Fruit fly (Drosophila melanogaster) whole organism, prepupa: ENCODE data around the gene DNAlig3.

ENCODE experiments used
- CG10631 ChIP-seq: fragments of 200-800 bp; sonication (Bioruptor generic); optimal IDR thresholded peaks from 2 replicates; lab custom pipeline; 2016; ENCODE audit warnings: missing biosample characterization, missing genetic modification characterization
- CG10669 ChIP-seq: fragments of 200-800 bp; sonication (Bioruptor generic); optimal IDR thresholded peaks from 3 replicates; lab custom pipeline; 2018; ENCODE audit warnings: missing biosample characterization, mild to moderate bottlenecking, missing genetic modification characterization, moderate library complexity
- CG15336 ChIP-seq: fragments of 200-800 bp; sonication (Bioruptor generic); IDR thresholded peaks from 2 replicates; pipeline ENCODE4 v1.3.6; 2022; ENCODE audit warnings: missing biosample characterization, missing genetic modification characterization
- CG31627 ChIP-seq: fragments of 200-800 bp; sonication (Bioruptor generic); optimal IDR thresholded peaks from 3 replicates; lab custom pipeline; 2016; ENCODE audit warnings: missing biosample characterization, missing genetic modification characterization
- CG4318 ChIP-seq: fragments of 200-800 bp; sonication (Bioruptor generic); optimal IDR thresholded peaks from 3 replicates; lab custom pipeline; 2017; ENCODE audit warnings: missing biosample characterization, mild to moderate bottlenecking, missing genetic modification characterization
- CG6163 ChIP-seq: fragments of 200-800 bp; sonication (Bioruptor generic); IDR thresholded peaks from 3 replicates; pipeline ENCODE4 v1.3.6; 2022; ENCODE audit warnings: missing biosample characterization, missing genetic modification characterization
- CG6276 ChIP-seq: fragments of 200-800 bp; sonication (Bioruptor generic); optimal IDR thresholded peaks from 2 replicates; lab custom pipeline; 2017; ENCODE audit warnings: missing biosample characterization, mild to moderate bottlenecking, missing genetic modification characterization
- CG6792 ChIP-seq: fragments of 200-800 bp; sonication (Bioruptor generic); optimal IDR thresholded peaks from 3 replicates; lab custom pipeline; 2016; ENCODE audit warnings: missing biosample characterization, missing genetic modification characterization
- CG7368 ChIP-seq: fragments of 200-800 bp; sonication (Bioruptor generic); optimal IDR thresholded peaks from 3 replicates; lab custom pipeline; 2016; ENCODE audit warnings: missing biosample characterization, missing genetic modification characterization
- CG8119 ChIP-seq: fragments of 200-800 bp; sonication (Bioruptor generic); IDR thresholded peaks from 3 replicates; pipeline ENCODE4 v1.3.6; 2022; ENCODE audit warnings: missing biosample characterization, missing genetic modification characterization
- Eip75B ChIP-seq: fragments of 200-800 bp; sonication (Bioruptor generic); optimal IDR thresholded peaks from 3 replicates; lab custom pipeline; 2016; ENCODE audit warnings: missing biosample characterization, missing genetic modification characterization
- Eip78C ChIP-seq: fragments of 200-800 bp; sonication (Bioruptor generic); peaks from one replicate; lab custom pipeline; 2016; ENCODE audit warnings: missing biosample characterization, missing genetic modification characterization
- Eip93F ChIP-seq: fragments of 200-800 bp; sonication (Bioruptor generic); optimal IDR thresholded peaks from 2 replicates; lab custom pipeline; 2016; ENCODE audit warnings: missing biosample characterization, mild to moderate bottlenecking, missing genetic modification characterization
- Gug ChIP-seq: fragments of 200-800 bp; sonication (Bioruptor generic); IDR thresholded peaks from 2 replicates; pipeline ENCODE4 v1.3.6; 2022; ENCODE audit warnings: missing biosample characterization, missing genetic modification characterization
- Hr38 ChIP-seq: sonication (Bioruptor generic); optimal IDR thresholded peaks from 2 replicates; lab custom pipeline; 2016; ENCODE audit warnings: missing biosample characterization, missing genetic modification characterization
- Met ChIP-seq: fragments of 200-800 bp; sonication (Bioruptor generic); optimal IDR thresholded peaks from 3 replicates; lab custom pipeline; 2016; ENCODE audit warnings: missing biosample characterization, missing genetic modification characterization
- Smox ChIP-seq: fragments of 200-800 bp; sonication (Bioruptor generic); optimal IDR thresholded peaks from 3 replicates; lab custom pipeline; 2016; ENCODE audit warnings: missing biosample characterization, missing genetic modification characterization
- Sox15 ChIP-seq: fragments of 200-800 bp; sonication (Bioruptor generic); optimal IDR thresholded peaks from 3 replicates; lab custom pipeline; 2016; ENCODE audit warnings: missing biosample characterization, missing genetic modification characterization
- achi ChIP-seq: fragments of 200-800 bp; sonication (Bioruptor generic); optimal IDR thresholded peaks from 3 replicates; lab custom pipeline; 2016; ENCODE audit warnings: missing biosample characterization, missing genetic modification characterization
- acj6 ChIP-seq: fragments of 200-800 bp; sonication (Bioruptor generic); optimal IDR thresholded peaks from 3 replicates; lab custom pipeline; 2016; ENCODE audit warnings: missing biosample characterization, missing genetic modification characterization
- cyc ChIP-seq: fragments of 200-800 bp; sonication (Bioruptor generic); optimal IDR thresholded peaks from 3 replicates; lab custom pipeline; 2016; ENCODE audit warnings: missing biosample characterization, missing genetic modification characterization
- eg ChIP-seq: fragments of 200-800 bp; sonication (Bioruptor generic); IDR thresholded peaks from 3 replicates; pipeline ENCODE4 v1.3.6; 2022; ENCODE audit warnings: missing biosample characterization, missing genetic modification characterization
- esn ChIP-seq: fragments of 200-800 bp; sonication (Bioruptor generic); optimal IDR thresholded peaks from 2 replicates; lab custom pipeline; 2016; ENCODE audit warnings: missing biosample characterization, mild to moderate bottlenecking, missing genetic modification characterization, moderate library complexity
- fd59A ChIP-seq: fragments of 200-800 bp; sonication (Bioruptor generic); optimal IDR thresholded peaks from 2 replicates; lab custom pipeline; 2017; ENCODE audit warnings: missing biosample characterization, mild to moderate bottlenecking, missing genetic modification characterization, missing genetic modification reagents
- fkh ChIP-seq: fragments of 200-800 bp; sonication (Bioruptor generic); optimal IDR thresholded peaks from 3 replicates; lab custom pipeline; 2017; ENCODE audit warnings: missing biosample characterization, mild to moderate bottlenecking, missing genetic modification characterization, moderate library complexity
- net ChIP-seq: fragments of 200-800 bp; sonication (Bioruptor generic); optimal IDR thresholded peaks from 3 replicates; lab custom pipeline; 2016; ENCODE audit warnings: missing biosample characterization, missing genetic modification characterization
- pdm3 ChIP-seq: fragments of 200-800 bp; sonication (Bioruptor generic); optimal IDR thresholded peaks from 3 replicates; lab custom pipeline; 2016; ENCODE audit warnings: missing biosample characterization, missing genetic modification characterization
- salr ChIP-seq, 2 experiments: fragments of 200-800 bp; sonication (Bioruptor generic); optimal IDR thresholded peaks; 3 replicates each; lab custom pipeline; 2016 to 2018; ENCODE audit warnings: missing biosample characterization in 2 of 2, missing genetic modification characterization in 2 of 2, mild to moderate bottlenecking in 1 of 2
- spab ChIP-seq: fragments of 200-800 bp; sonication (Bioruptor generic); optimal IDR thresholded peaks from 2 replicates; lab custom pipeline; 2017; ENCODE audit warnings: missing biosample characterization, mild to moderate bottlenecking, missing genetic modification characterization, missing genetic modification reagents
- svp ChIP-seq: fragments of 200-800 bp; sonication (Bioruptor generic); peaks from one replicate; lab custom pipeline; 2016; ENCODE audit warnings: missing biosample characterization, missing genetic modification characterization
- vri ChIP-seq: fragments of 200-800 bp; sonication (Bioruptor generic); optimal IDR thresholded peaks from 3 replicates; lab custom pipeline; 2016; ENCODE audit warnings: missing biosample characterization, mild to moderate bottlenecking, missing genetic modification characterization

The DNAlig3 gene

dm6 chr3R:12369135-12369792, 32.4 kb downstream of the DNAlig3 start, which contains the start of gene GstD1 (continued):
- TF ChIP-seq Eip93F (GFP tag; lab: Kevin White, UChicago) = no peak
- peak; percentile 76 for TF ChIP-seq CG15336
- peak; percentile 36 for TF ChIP-seq Smox (GFP tag; lab: Kevin White, UChicago)
- TF ChIP-seq Eip75B (GFP tag; lab: Kevin White, UChicago) = peak; percentile 35
- TF ChIP-seq eg = peak; percentile 75
- peak; percentile 62 for TF ChIP-seq fkh (GFP tag; lab: Kevin White, UChicago)
- TF ChIP-seq CG6792 (GFP tag; lab: Kevin White, UChicago) = peak; percentile 21
- peak; percentile 59 for TF ChIP-seq fd59A (GFP tag; lab: Kevin White, UChicago)
- peak; percentile 77 for TF ChIP-seq CG6276

DNA sequence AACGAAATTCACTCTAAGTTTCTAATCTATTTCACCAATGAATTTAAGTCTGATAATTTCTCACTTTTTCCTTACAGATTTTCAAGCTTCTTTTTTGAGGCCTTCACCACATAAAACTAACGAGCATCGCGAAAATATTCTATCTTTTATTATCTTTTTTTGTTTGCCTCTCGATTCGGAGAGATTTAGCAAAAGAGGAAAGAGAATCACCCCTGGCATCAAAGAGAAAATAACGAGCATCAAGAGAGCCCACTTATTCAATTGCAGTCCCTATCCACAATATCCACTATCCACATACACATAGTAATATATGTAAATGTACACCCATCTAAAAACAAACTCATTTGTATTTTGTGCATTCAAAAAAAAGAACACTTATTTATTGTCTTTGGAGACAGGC, 34.2 kb downstream of the DNAlig3 start, which contains the start of gene GstD9:
Gene GstD9 (minus strand): TSS at position 101 of the 400 bp plus-strand sequence.
- no peak for TF ChIP-seq Sox15 (GFP tag; lab: Kevin White, UChicago)
- no peak for TF ChIP-seq CG4318
- peak; percentile 41 for TF ChIP-seq Eip78C (GFP tag; lab: Kevin White, UChicago)

DNA sequence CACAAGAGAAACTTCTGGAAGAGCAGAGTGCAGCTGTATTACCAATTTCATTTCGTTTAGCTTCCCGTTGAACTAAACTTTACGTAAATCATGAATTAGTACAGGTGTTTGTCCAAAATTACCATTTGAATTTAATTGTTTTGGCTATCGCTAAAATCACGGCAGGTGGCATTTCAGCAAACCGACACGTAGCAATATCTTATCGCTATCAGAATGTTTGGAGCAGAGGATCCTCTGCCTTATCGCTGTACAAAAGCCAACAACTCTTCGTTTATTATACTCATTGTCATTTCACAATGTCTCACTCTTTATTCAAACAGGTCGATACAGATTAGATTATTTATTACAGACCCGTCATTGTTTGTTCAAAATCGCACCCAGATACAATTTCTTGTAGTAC, 35.8 kb downstream of the DNAlig3 start:
- TF ChIP-seq CG10669 (no peak), fkh (GFP tag; lab: Kevin White, UChicago) (peak; percentile 31), net (no peak), vri (GFP tag; lab: Kevin White, UChicago) (peak; percentile 8), svp (GFP tag; lab: Kevin White, UChicago) (no peak), CG10631 (GFP tag; lab: Kevin White, UChicago) (no peak), Eip93F (GFP tag; lab: Kevin White, UChicago) (peak; percentile 3), Met (GFP tag; lab: Kevin White, UChicago) (no peak), esn (GFP tag; lab: Kevin White, UChicago) (no peak)

DNA sequence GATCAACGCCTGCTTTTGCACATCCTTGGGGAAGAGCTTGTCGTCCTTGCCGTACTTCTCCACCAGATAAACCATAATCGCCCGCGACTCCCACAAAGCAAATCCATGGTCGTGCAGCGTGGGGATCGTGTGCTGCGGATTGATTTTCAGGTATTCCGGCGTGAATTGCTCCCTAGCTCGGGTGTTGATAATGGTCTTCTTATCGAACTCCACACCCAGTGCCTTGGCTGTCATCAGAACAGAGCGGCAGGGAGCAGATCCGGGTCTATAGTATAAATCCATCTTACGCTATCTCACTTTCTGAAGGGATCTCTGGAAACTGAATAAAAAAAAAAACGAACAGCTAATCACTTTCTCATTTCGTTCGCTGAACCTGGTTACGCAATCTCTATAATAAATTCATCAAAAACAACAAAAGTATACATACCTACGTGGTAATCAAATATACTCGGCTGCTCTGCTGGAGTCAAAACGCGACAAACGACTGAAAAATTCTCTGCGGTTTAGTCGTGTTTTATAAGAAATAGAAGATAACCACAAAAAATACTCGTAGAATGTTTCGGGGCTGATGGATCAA, 36.3 kb downstream of the DNAlig3 start, which contains the start of gene GstD10:
Gene GstD10 (minus strand): TSS at position 472 of the 577 bp plus-strand sequence.
- peak; percentile 90 for TF ChIP-seq svp (GFP tag; lab: Kevin White, UChicago)
- peak; percentile 75 for TF ChIP-seq vri (GFP tag; lab: Kevin White, UChicago)
- no peak for TF ChIP-seq Gug
- TF ChIP-seq CG8119 (GFP tag; lab: Robert Waterston, UW) = no peak

dm6 chr3R:12364580-12364979, 37.1 kb downstream of the DNAlig3 start, which contains the start of gene Tim17a1:
Tim17a1 (minus strand) TSS chr3R:12364680.
- TF ChIP-seq pdm3 (GFP tag; lab: Kevin White, UChicago) (no peak), achi (no peak), CG31627 (GFP tag; lab: Kevin White, UChicago) (no peak), Gug (no peak), acj6 (GFP tag; lab: Kevin White, UChicago) (no peak), salr (GFP tag; optimal IDR thresholded peaks at IDR 0.05; lab: Kevin White, UChicago) (no peak), CG7368 (no peak), CG6163 (GFP tag; lab: Robert Waterston, UW) (no peak), Met (GFP tag; lab: Kevin White, UChicago) (no peak), cyc (GFP tag; lab: Kevin White, UChicago) (no peak), spab (no peak), Eip78C (GFP tag; lab: Kevin White, UChicago) (no peak), CG6276 (no peak), Smox (GFP tag; lab: Kevin White, UChicago) (no peak), Hr38 (GFP tag; lab: Kevin White, UChicago) (no peak), esn (GFP tag; lab: Kevin White, UChicago) (no peak)
